Worm (Caenorhabditis elegans) whole organism, young adult: ENCODE measurements around the gene hnd-1.

ENCODE experiments used
- B0336.3 ChIP-seq: fragments of 200-800 bp; sonication (Bioruptor generic); IDR thresholded peaks from 2 replicates; pipeline ENCODE4 v1.3.6; 2022; ENCODE audit warnings: missing genetic modification characterization, missing compliant biosample characterization
- F10E7.11 ChIP-seq: sonication (generic microtip); optimal IDR thresholded peaks from 2 replicates; lab custom pipeline; 2017; ENCODE audit warnings: mild to moderate bottlenecking, missing genetic modification characterization, moderate library complexity, missing compliant biosample characterization
- F22D6.2 ChIP-seq: sonication (generic microtip); optimal IDR thresholded peaks from 2 replicates; lab custom pipeline; 2016; ENCODE audit warnings: mild to moderate bottlenecking, missing genetic modification characterization, missing compliant biosample characterization
- F52B5.7 ChIP-seq: sonication (generic microtip); optimal IDR thresholded peaks from 2 replicates; lab custom pipeline; 2016; ENCODE audit warnings: mild to moderate bottlenecking, missing genetic modification characterization, missing compliant biosample characterization
- Y67H2A.10 ChIP-seq: fragments of 200-800 bp; sonication (Bioruptor generic); conservative IDR thresholded peaks from 2 replicates; pipeline ENCODE4 v1.3.6; 2022; ENCODE audit warnings: missing genetic modification reagents, missing genetic modification characterization, missing compliant biosample characterization
- Y79H2A.3 ChIP-seq: fragments of 200-800 bp; sonication (Bioruptor generic); conservative IDR thresholded peaks from 2 replicates; pipeline ENCODE4 v1.3.6; 2022; ENCODE audit warnings: missing genetic modification reagents, missing genetic modification characterization, missing compliant biosample characterization
- ZK185.1 ChIP-seq: sonication (generic microtip); optimal IDR thresholded peaks from 2 replicates; lab custom pipeline; 2016; ENCODE audit warnings: mild to moderate bottlenecking, missing genetic modification characterization, missing compliant biosample characterization; ENCODE audit not compliant: poor library complexity, severe bottlenecking
- attf-3 ChIP-seq: fragments of 200-800 bp; sonication (Bioruptor generic); conservative IDR thresholded peaks from 2 replicates; pipeline ENCODE4 v1.3.6; 2022; ENCODE audit warnings: missing genetic modification reagents, missing genetic modification characterization, missing compliant biosample characterization
- attf-5 ChIP-seq: fragments of 200-800 bp; sonication (Bioruptor generic); optimal IDR thresholded peaks from 2 replicates; lab custom pipeline; 2018; ENCODE audit warnings: mild to moderate bottlenecking, missing genetic modification characterization, missing compliant biosample characterization
- attf-6 ChIP-seq: fragments of 200-800 bp; sonication (Bioruptor generic); IDR thresholded peaks from 2 replicates; pipeline ENCODE4 v1.3.6; 2022; ENCODE audit warnings: missing genetic modification reagents, missing genetic modification characterization, missing compliant biosample characterization
- bed-2 ChIP-seq: fragments of 200-800 bp; sonication (Bioruptor generic); IDR thresholded peaks from 2 replicates; pipeline ENCODE4 v1.3.6; 2022; ENCODE audit warnings: missing genetic modification reagents, missing genetic modification characterization, missing compliant biosample characterization
- cebp-2 ChIP-seq: fragments of 200-800 bp; sonication (Bioruptor generic); IDR thresholded peaks from 2 replicates; pipeline ENCODE4 v1.3.6; 2022; ENCODE audit warnings: missing genetic modification characterization, missing compliant biosample characterization
- ceh-58 ChIP-seq: fragments of 200-800 bp; sonication (Bioruptor generic); IDR thresholded peaks from 2 replicates; pipeline ENCODE4 v1.3.6; 2022; ENCODE audit warnings: missing genetic modification characterization, missing compliant biosample characterization
- dox-1 ChIP-seq: fragments of 200-800 bp; sonication (Bioruptor generic); IDR thresholded peaks from 2 replicates; pipeline ENCODE4 v1.3.6; 2022; ENCODE audit warnings: missing genetic modification reagents, missing genetic modification characterization, missing compliant biosample characterization
- dpff-1 ChIP-seq: sonication (generic microtip); optimal IDR thresholded peaks from 2 replicates; lab custom pipeline; 2017; ENCODE audit warnings: mild to moderate bottlenecking, missing genetic modification characterization, missing compliant biosample characterization
- efl-1 ChIP-seq: fragments of 150-350 bp; optimal IDR thresholded peaks from 2 replicates; lab custom pipeline; 2014; ENCODE audit warnings: missing biosample characterization, missing genetic modification reagents, missing genetic modification characterization
- egrh-3 ChIP-seq: fragments of 200-800 bp; sonication (Bioruptor generic); IDR thresholded peaks from 2 replicates; pipeline ENCODE4 v1.3.6; 2022; ENCODE audit warnings: missing genetic modification reagents, missing genetic modification characterization, missing compliant biosample characterization
- ekl-4 ChIP-seq: fragments of 200-800 bp; sonication (Bioruptor generic); IDR thresholded peaks from 2 replicates; pipeline ENCODE4 v1.3.6; 2022; ENCODE audit warnings: missing genetic modification reagents, missing genetic modification characterization, missing compliant biosample characterization
- gei-17 ChIP-seq: fragments of 200-800 bp; sonication (Bioruptor generic); optimal IDR thresholded peaks from 2 replicates; lab custom pipeline; 2018; ENCODE audit warnings: mild to moderate bottlenecking, missing genetic modification characterization, missing compliant biosample characterization
- let-526 ChIP-seq: fragments of 200-800 bp; sonication (Bioruptor generic); IDR thresholded peaks from 2 replicates; pipeline ENCODE4 v1.3.6; 2022; ENCODE audit warnings: missing genetic modification reagents, missing genetic modification characterization, missing compliant biosample characterization
- lin-40 ChIP-seq: sonication (generic microtip); optimal IDR thresholded peaks from 2 replicates; lab custom pipeline; 2016; ENCODE audit warnings: missing genetic modification characterization, mild to moderate bottlenecking, missing compliant biosample characterization, missing genotype, missing genetic modification reagents
- lin-54 ChIP-seq: fragments of 200-800 bp; sonication (Bioruptor generic); optimal IDR thresholded peaks from 2 replicates; lab custom pipeline; 2018; ENCODE audit warnings: mild to moderate bottlenecking, missing genetic modification characterization, missing compliant biosample characterization
- lir-1 ChIP-seq: fragments of 200-800 bp; sonication (Bioruptor generic); conservative IDR thresholded peaks from 2 replicates; pipeline ENCODE4 v1.3.6; 2022; ENCODE audit warnings: missing genetic modification reagents, missing genetic modification characterization, missing compliant biosample characterization
- madf-10 ChIP-seq: sonication (generic microtip); optimal IDR thresholded peaks from 2 replicates; lab custom pipeline; 2016; ENCODE audit warnings: mild to moderate bottlenecking, missing genetic modification characterization, missing compliant biosample characterization
- madf-8 ChIP-seq: fragments of 200-800 bp; sonication (Bioruptor generic); conservative IDR thresholded peaks from 2 replicates; pipeline ENCODE4 v1.3.6; 2022; ENCODE audit warnings: missing genetic modification reagents, missing genetic modification characterization, missing compliant biosample characterization
- mcd-1 ChIP-seq: fragments of 200-800 bp; sonication (Bioruptor generic); IDR thresholded peaks from 2 replicates; pipeline ENCODE4 v1.3.6; 2022; ENCODE audit warnings: missing genetic modification reagents, missing genetic modification characterization, missing compliant biosample characterization
- mel-28 ChIP-seq: sonication (generic microtip); optimal IDR thresholded peaks from 2 replicates; lab custom pipeline; 2016; ENCODE audit warnings: borderline replicate concordance, mild to moderate bottlenecking, missing genetic modification characterization, missing compliant biosample characterization
- nfyb-1 ChIP-seq: fragments of 200-800 bp; sonication (Bioruptor generic); IDR thresholded peaks from 2 replicates; pipeline ENCODE4 v1.3.6; 2022; ENCODE audit warnings: missing genetic modification reagents, missing genetic modification characterization, missing compliant biosample characterization
- nhr-179 ChIP-seq: sonication (generic microtip); optimal IDR thresholded peaks from 2 replicates; lab custom pipeline; 2016; ENCODE audit warnings: mild to moderate bottlenecking, missing genetic modification characterization, missing compliant biosample characterization
- pbrm-1 ChIP-seq: fragments of 200-800 bp; sonication (Bioruptor generic); IDR thresholded peaks from 2 replicates; pipeline ENCODE4 v1.3.6; 2022; ENCODE audit warnings: missing genetic modification reagents, missing genetic modification characterization, missing compliant biosample characterization
- rec-8 ChIP-seq, 2 experiments: sonication (generic microtip); optimal IDR thresholded peaks; 2 replicates each; lab custom pipeline; 2016; ENCODE audit warnings: mild to moderate bottlenecking in 2 of 2, missing genetic modification characterization in 2 of 2, missing genetic modification reagents in 2 of 2, missing genotype in 2 of 2, missing biosample characterization in 1 of 2, missing compliant biosample characterization in 1 of 2, moderate library complexity in 1 of 2
- sdz-38 ChIP-seq: sonication (generic microtip); optimal IDR thresholded peaks from 2 replicates; lab custom pipeline; 2016; ENCODE audit warnings: missing genotype, missing genetic modification characterization, missing compliant biosample characterization
- snpc-1.1 ChIP-seq: sonication (generic microtip); optimal IDR thresholded peaks from 2 replicates; lab custom pipeline; 2017; ENCODE audit warnings: missing genetic modification characterization, mild to moderate bottlenecking, missing compliant biosample characterization, antibody characterized with exemption, moderate library complexity, missing genotype, missing genetic modification reagents; ENCODE audit not compliant: insufficient read depth
- snpc-1.3 ChIP-seq: sonication (generic microtip); optimal IDR thresholded peaks from 2 replicates; lab custom pipeline; 2017; ENCODE audit warnings: missing genetic modification characterization, mild to moderate bottlenecking, missing compliant biosample characterization, antibody characterized with exemption, moderate library complexity, missing genotype, missing genetic modification reagents; ENCODE audit not compliant: insufficient read depth
- snpc-3.4 ChIP-seq: sonication (generic microtip); optimal IDR thresholded peaks from 2 replicates; lab custom pipeline; 2017; ENCODE audit warnings: missing genetic modification characterization, mild to moderate bottlenecking, missing compliant biosample characterization, antibody characterized with exemption, moderate library complexity, missing genotype, missing genetic modification reagents
- snpc-4 ChIP-seq, 5 experiments: fragments of 150-350 bp in 1 of 5; sonication (generic microtip) in 4 of 5; optimal IDR thresholded peaks; 2 replicates each; lab custom pipeline; 2014 to 2018; ENCODE audit warnings: missing genetic modification characterization in 5 of 5, missing biosample characterization in 3 of 5, antibody characterized with exemption in 2 of 5, mild to moderate bottlenecking in 2 of 5, missing compliant biosample characterization in 2 of 5, missing genotype in 2 of 5, moderate library complexity in 2 of 5, missing genetic modification reagents in 1 of 5
- somi-1 ChIP-seq: fragments of 200-800 bp; sonication (Bioruptor generic); optimal IDR thresholded peaks from 2 replicates; lab custom pipeline; 2018; ENCODE audit warnings: mild to moderate bottlenecking, missing genetic modification characterization, missing compliant biosample characterization
- sptf-2 ChIP-seq: fragments of 200-800 bp; sonication (Bioruptor generic); optimal IDR thresholded peaks from 2 replicates; lab custom pipeline; 2018; ENCODE audit warnings: mild to moderate bottlenecking, missing genetic modification characterization, missing compliant biosample characterization
- zfh-2 ChIP-seq: fragments of 200-800 bp; sonication (Bioruptor generic); conservative IDR thresholded peaks from 2 replicates; pipeline ENCODE4 v1.3.6; 2022; ENCODE audit warnings: missing genetic modification reagents, missing genetic modification characterization, missing compliant biosample characterization
- ztf-22 ChIP-seq: fragments of 200-800 bp; sonication (Bioruptor generic); optimal IDR thresholded peaks from 2 replicates; lab custom pipeline; 2018; ENCODE audit warnings: mild to moderate bottlenecking, missing genetic modification characterization, moderate library complexity, missing compliant biosample characterization
- ztf-28 ChIP-seq: fragments of 200-800 bp; sonication (Bioruptor generic); IDR thresholded peaks from 2 replicates; pipeline ENCODE4 v1.3.6; 2022; ENCODE audit warnings: missing genetic modification reagents, missing genetic modification characterization, missing compliant biosample characterization

hnd-1 gene

DNA sequence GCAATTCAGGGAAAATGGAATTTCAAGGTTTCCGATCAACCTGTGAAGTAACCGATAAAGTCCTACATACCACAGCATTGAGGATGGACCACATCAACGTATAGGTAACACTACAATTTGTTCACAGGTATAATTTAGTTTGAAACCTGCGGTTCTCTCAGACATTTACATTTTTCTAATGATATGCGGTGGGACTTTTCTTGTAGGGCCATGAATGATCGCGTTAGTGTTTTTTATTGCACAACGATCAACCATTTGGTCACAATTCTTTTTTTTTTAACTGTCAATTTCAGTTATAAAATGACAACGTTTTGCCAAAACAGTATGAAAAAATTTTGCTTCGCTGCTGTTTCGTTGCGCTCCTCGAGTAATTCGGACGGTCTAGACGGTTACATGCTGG, 12.3 kb downstream of the hnd-1 start, which contains the start of gene C44C10.12:
C44C10.12 (plus strand) TSS at position 301 of the 400 bp plus-strand sequence.
- TF ChIP-seq mel-28 (tag; lab: Kevin White, UChicago) (no peak), B0336.3 (GFP tag; lab: Robert Waterston, UW) (no peak), snpc-1.3 (tag; lab: Kevin White, UChicago) (no peak), gei-17 (no peak), egrh-3 (GFP tag; lab: Robert Waterston, UW) (no peak), Y79H2A.3 (GFP tag; lab: Robert Waterston, UW) (no peak), nfyb-1 (GFP tag; lab: Robert Waterston, UW) (no peak), attf-3 (GFP tag; lab: Robert Waterston, UW) (no peak), bed-2 (GFP tag; lab: Robert Waterston, UW) (no peak), let-526 (no peak), F22D6.2 (no peak), rec-8 (tag; optimal IDR thresholded peaks at IDR 0.05; lab: Kevin White, UChicago) (no peak), cebp-2 (GFP tag; lab: Robert Waterston, UW) (no peak), ekl-4 (GFP tag; lab: Robert Waterston, UW) (no peak)

DNA sequence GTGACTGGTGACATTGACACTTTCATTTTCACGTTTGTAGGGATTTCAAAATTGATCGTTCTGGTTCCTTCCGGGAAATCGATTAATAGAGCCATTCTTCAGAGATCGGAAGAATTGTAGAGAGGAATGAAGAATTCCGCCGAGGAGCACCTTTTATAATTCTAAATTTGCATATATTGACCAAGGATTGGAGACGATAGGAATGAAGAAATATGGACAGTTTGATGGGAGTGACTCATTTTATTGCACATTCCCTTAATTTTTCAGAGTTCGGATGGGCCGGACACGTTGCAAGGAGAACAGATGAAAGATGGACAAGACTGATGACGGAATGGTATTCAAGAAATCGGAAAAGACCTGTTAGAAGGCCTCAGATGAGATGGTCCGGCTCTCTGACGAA, 15.9 kb downstream of the hnd-1 start, which contains the start of gene C44C10.15:
C44C10.15 (minus strand) TSS at position 101 of the 400 bp plus-strand sequence.
- TF ChIP-seq efl-1 (GFP tag; lab: Kevin White, UChicago) (no peak), ceh-58 (GFP tag; lab: Robert Waterston, UW) (no peak), zfh-2 (no peak), F52B5.7 (tag; lab: Kevin White, UChicago) (no peak), ZK185.1 (no peak), attf-6 (GFP tag; lab: Robert Waterston, UW) (no peak), madf-10 (tag; lab: Kevin White, UChicago) (no peak), dox-1 (no peak), sptf-2 (no peak), let-526 (no peak), bed-2 (GFP tag; lab: Robert Waterston, UW) (no peak), F22D6.2 (no peak), madf-8 (GFP tag; lab: Robert Waterston, UW) (no peak), nhr-179 (no peak), B0336.3 (GFP tag; lab: Robert Waterston, UW) (no peak), pbrm-1 (GFP tag; lab: Robert Waterston, UW) (no peak), lin-40 (no peak), ekl-4 (GFP tag; lab: Robert Waterston, UW) (no peak), snpc-1.1 (tag; lab: Kevin White, UChicago) (no peak), Y67H2A.10 (GFP tag; lab: Robert Waterston, UW) (no peak)

DNA sequence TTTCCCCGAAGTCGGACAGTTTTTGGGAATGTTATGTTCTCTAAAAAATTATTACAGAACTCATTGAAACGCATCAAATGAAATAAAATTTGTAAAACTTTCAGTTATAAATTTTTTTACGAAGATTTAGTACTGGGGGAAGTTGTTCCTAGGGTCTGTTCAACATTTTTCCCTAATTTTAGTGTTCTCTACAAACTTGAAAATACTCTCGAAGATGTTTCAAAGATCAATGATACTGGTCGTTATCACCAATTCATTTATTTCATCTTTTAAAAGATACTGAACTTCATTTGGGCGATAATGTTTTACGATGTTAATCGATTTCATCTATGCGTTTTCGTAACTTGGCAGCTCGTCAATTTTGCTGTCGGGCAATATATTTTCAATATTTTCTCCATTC, 17.9 kb downstream of the hnd-1 start, which contains the start of gene C44C10.3:
C44C10.3 (plus strand) TSS at position 301 of the 400 bp plus-strand sequence.
- no peak for TF ChIP-seq F10E7.11 (tag; lab: Kevin White, UChicago)
- no peak for TF ChIP-seq ztf-22 (GFP tag; lab: Kevin White, UChicago)
- TF ChIP-seq attf-5 = no peak
- TF ChIP-seq ztf-28 (GFP tag; lab: Robert Waterston, UW) = no peak
- TF ChIP-seq lir-1 (GFP tag; lab: Robert Waterston, UW) = no peak
- TF ChIP-seq lin-54 (GFP tag; lab: Kevin White, UChicago) = no peak
- no peak for TF ChIP-seq somi-1 (GFP tag; lab: Kevin White, UChicago)
- no peak for TF ChIP-seq B0336.3 (GFP tag; lab: Robert Waterston, UW)
- no peak for TF ChIP-seq lin-40
- TF ChIP-seq snpc-4 (GFP tag; optimal IDR thresholded peaks at IDR 0.05; lab: Kevin White, UChicago) = no peak
- TF ChIP-seq snpc-4 (tag; optimal IDR thresholded peaks at IDR 0.05; lab: Kevin White, UChicago) = no peak
- TF ChIP-seq snpc-3.4 (tag; lab: Kevin White, UChicago) = no peak
- no peak for TF ChIP-seq mcd-1 (GFP tag; lab: Robert Waterston, UW)
- TF ChIP-seq dox-1 = no peak
- no peak for TF ChIP-seq dpff-1 (tag; lab: Kevin White, UChicago)
- no peak for TF ChIP-seq sdz-38
- no peak for TF ChIP-seq sptf-2
- no peak for TF ChIP-seq attf-3 (GFP tag; lab: Robert Waterston, UW)
- TF ChIP-seq, all 124 proteins: peak for 0
